Worm (Caenorhabditis elegans) whole organism, L4 larva: ENCODE measurements around the gene lsm-3.
"Not testable (repeated sequence)": the region's sequence is repeated elsewhere in the genome, so short reads cannot be mapped to it uniquely, and the experiment has no call there.

Experiments
- ZK337.2 ChIP-seq: fragments of 200-800 bp; sonication (Bioruptor generic); IDR thresholded peaks from 2 replicates; pipeline ENCODE4 v1.3.6; 2022; ENCODE audit warnings: missing genetic modification reagents, missing genetic modification characterization, missing compliant biosample characterization
- hlh-11 ChIP-seq: fragments of 200-800 bp; sonication (Bioruptor generic); optimal IDR thresholded peaks from 2 replicates; lab custom pipeline; 2018; ENCODE audit warnings: mild to moderate bottlenecking, missing genetic modification characterization, missing compliant biosample characterization
- nhr-102 ChIP-seq: sonication (generic microtip); optimal IDR thresholded peaks from 2 replicates; lab custom pipeline; 2016; ENCODE audit warnings: mild to moderate bottlenecking, missing genetic modification characterization, moderate library complexity, missing compliant biosample characterization

lsm-3 gene

DNA sequence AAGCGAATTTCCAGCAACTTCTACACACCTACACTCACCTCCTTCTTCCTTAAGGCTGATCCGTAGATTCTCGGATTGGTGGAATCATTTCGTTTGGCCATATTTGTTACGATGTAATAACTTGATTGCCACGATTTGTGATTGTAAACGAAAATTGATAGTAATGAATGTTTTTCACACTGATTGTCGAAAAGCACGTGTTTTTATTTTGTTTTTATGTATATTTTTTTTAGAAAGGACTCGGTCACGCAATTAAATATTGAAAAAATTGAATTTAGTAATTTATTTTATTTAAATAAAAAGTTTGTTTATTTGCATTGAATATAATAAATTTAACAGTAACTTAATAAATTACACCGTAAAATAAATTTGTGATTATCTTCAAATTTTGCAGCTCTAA is 46.9 kb downstream of the lsm-3 start, which contains the start of gene K09B11.5:
Gene K09B11.5, minus strand, starts transcription at position 101 of the 400 bp plus-strand sequence.
- not testable (repeated sequence) for TF ChIP-seq ZK337.2 (GFP tag; lab: Robert Waterston, UW); nhr-102; hlh-11 (tag; lab: Kevin White, UChicago)
